1 fruit fly cellular context compared by ENCODE assay signal in genomic region chr3L:15728195-15728594, dm6.
TF ChIP-seq lines count a peak whose summit lies in the region.

Gene comm (minus strand): TSS chr3L:15728430.

TF ChIP-seq in whole organism, embryonic, 481 proteins besides CTCF, POLR2A, EP300 and RAD21 (continued from another document and continues in another):
- TF ChIP-seq CG8944 (GFP tag; optimal IDR thresholded peaks at IDR 0.05; lab: Kevin White, UChicago) (no peak), CG7928 (GFP tag; optimal IDR thresholded peaks at IDR 0.05; lab: Kevin White, UChicago) (no peak), Sox100B (GFP tag; optimal IDR thresholded peaks at IDR 0.05; lab: Kevin White, UChicago) (no peak), fd3F (GFP tag; optimal IDR thresholded peaks at IDR 0.05; lab: Kevin White, UChicago) (no peak), Vsx1 (GFP tag; optimal IDR thresholded peaks at IDR 0.05; lab: Kevin White, UChicago) (peak; percentile 42), H2.0 (GFP tag; IDR thresholded peaks at IDR 0.05; lab: Robert Waterston, UW) (no peak), wdn (GFP tag; IDR thresholded peaks at IDR 0.05; lab: Robert Waterston, UW) (0 out of 2 replicates have a peak, but pooled peaks have one; percentile 22), Sin3A (optimal IDR thresholded peaks at IDR 0.05; lab: Kevin White, UChicago) (no peak), zfh1 (GFP tag; IDR thresholded peaks at IDR 0.05; lab: Robert Waterston, UW) (no peak; the same call in 2 of the 3 replicates), CG11398 (GFP tag; optimal IDR thresholded peaks at IDR 0.05; lab: Kevin White, UChicago) (no peak), eve (GFP tag; optimal IDR thresholded peaks at IDR 0.05; lab: Kevin White, UChicago) (no peak), dan (GFP tag; IDR thresholded peaks at IDR 0.05; lab: Robert Waterston, UW) (no peak), CrebB (tag; optimal IDR thresholded peaks at IDR 0.05; lab: Kevin White, UChicago) (peak; percentile 59), CG11247 (GFP tag; IDR thresholded peaks at IDR 0.05; lab: Robert Waterston, UW) (peak; percentile 32; the same call in 1 of the 2 replicates), Chrac-16 (GFP tag; optimal IDR thresholded peaks at IDR 0.05; lab: Kevin White, UChicago) (no peak), Aef1 (GFP tag; IDR thresholded peaks at IDR 0.05; lab: Robert Waterston, UW) (no peak), CG13894 (tag; optimal IDR thresholded peaks at IDR 0.05; lab: Kevin White, UChicago) (peak; percentile 69), dati (GFP tag; IDR thresholded peaks at IDR 0.05; lab: Robert Waterston, UW) (no peak), abd-A (tag; optimal IDR thresholded peaks at IDR 0.05; lab: Kevin White, UChicago) (peak; percentile 88), pnt (GFP tag; optimal IDR thresholded peaks at IDR 0.05; lab: Kevin White, UChicago) (no peak), CG6813 (GFP tag; optimal IDR thresholded peaks at IDR 0.05; lab: Kevin White, UChicago) (no peak), CG4707 (GFP tag; optimal IDR thresholded peaks at IDR 0.05; lab: Kevin White, UChicago) (peak; percentile 45), ro (GFP tag; IDR thresholded peaks at IDR 0.05; lab: Robert Waterston, UW) (no peak), sob (GFP tag; IDR thresholded peaks at IDR 0.05; lab: Robert Waterston, UW) (peak; percentile 40; the same call in 1 of the 2 replicates), ab (GFP tag; optimal IDR thresholded peaks at IDR 0.05; lab: Kevin White, UChicago) (no peak), CG12744 (GFP tag; optimal IDR thresholded peaks at IDR 0.05; lab: Kevin White, UChicago) (no peak), CG6765 (GFP tag; optimal IDR thresholded peaks at IDR 0.05; lab: Kevin White, UChicago) (peak; percentile 19), CG7987 (GFP tag; optimal IDR thresholded peaks at IDR 0.05; lab: Kevin White, UChicago) (peak; percentile 49), fd102C (GFP tag; optimal IDR thresholded peaks at IDR 0.05; lab: Kevin White, UChicago) (peak; percentile 55), tap (tag; optimal IDR thresholded peaks at IDR 0.05; lab: Kevin White, UChicago) (no peak), tgo (GFP tag; IDR thresholded peaks at IDR 0.05; lab: Robert Waterston, UW) (no peak), Ets65A (GFP tag; lab: Kevin White, UChicago) (no peak), tx (GFP tag; optimal IDR thresholded peaks at IDR 0.05; lab: Kevin White, UChicago) (no peak), CG4617 (GFP tag; optimal IDR thresholded peaks at IDR 0.05; lab: Kevin White, UChicago; ENCODE audit: borderline replicate concordance) (no peak), Sry-δ (GFP tag; optimal IDR thresholded peaks at IDR 0.05; lab: Kevin White, UChicago) (no peak), CG7786 (GFP tag; optimal IDR thresholded peaks at IDR 0.05; lab: Kevin White, UChicago) (no peak), zen (tag; optimal IDR thresholded peaks at IDR 0.05; lab: Kevin White, UChicago) (no peak), chif (GFP tag; optimal IDR thresholded peaks at IDR 0.05; lab: Kevin White, UChicago) (no peak), mld (GFP tag; IDR thresholded peaks at IDR 0.05; lab: Robert Waterston, UW; ENCODE audit: partially characterized antibody) (no peak; the same call in 2 of the 3 replicates), tna (GFP tag; IDR thresholded peaks at IDR 0.05; lab: Robert Waterston, UW; ENCODE audit: partially characterized antibody) (peak; percentile 71; the same call in 1 of the 2 replicates), mam (GFP tag; optimal IDR thresholded peaks at IDR 0.05; lab: Kevin White, UChicago) (no peak), Rx (GFP tag; IDR thresholded peaks at IDR 0.05; lab: Robert Waterston, UW) (no peak), Scr (GFP tag; IDR thresholded peaks at IDR 0.05; lab: Robert Waterston, UW; ENCODE audit: partially characterized antibody) (peak; percentile 49), CG8478 (optimal IDR thresholded peaks at IDR 0.05; lab: Kevin White, UChicago) (no peak), CG8281 (tag; optimal IDR thresholded peaks at IDR 0.05; lab: Kevin White, UChicago) (no peak), Fer2 (tag; optimal IDR thresholded peaks at IDR 0.05; lab: Kevin White, UChicago) (no peak), YL-1 (GFP tag; optimal IDR thresholded peaks at IDR 0.05; lab: Kevin White, UChicago) (no peak), Dad (GFP tag; optimal IDR thresholded peaks at IDR 0.05; lab: Kevin White, UChicago) (no peak), gsb (GFP tag; IDR thresholded peaks at IDR 0.05; lab: Robert Waterston, UW) (no peak), al (GFP tag; IDR thresholded peaks at IDR 0.05; lab: Robert Waterston, UW) (no peak), wek (GFP tag; optimal IDR thresholded peaks at IDR 0.05; lab: Kevin White, UChicago) (peak; percentile 59), Abd-B (GFP tag; optimal IDR thresholded peaks at IDR 0.05; lab: Kevin White, UChicago) (no peak), Antp (GFP tag; optimal IDR thresholded peaks at IDR 0.05; lab: Kevin White, UChicago) (no peak), gce (GFP tag; IDR thresholded peaks at IDR 0.05; lab: Robert Waterston, UW) (no peak; the same call in 2 of the 3 replicates), CG3281 (GFP tag; optimal IDR thresholded peaks at IDR 0.05; lab: Kevin White, UChicago) (peak; percentile 21), CG17802 (tag; optimal IDR thresholded peaks at IDR 0.05; lab: Kevin White, UChicago) (no peak), CG12236 (GFP tag; optimal IDR thresholded peaks at IDR 0.05; lab: Kevin White, UChicago) (no peak), Trl (optimal IDR thresholded peaks at IDR 0.05; lab: Kevin White, UChicago) (peak; percentile 60 to 70), Trl (GFP tag; optimal IDR thresholded peaks at IDR 0.05; lab: Kevin White, UChicago) (peak; percentile 38), Bteb2 (GFP tag; optimal IDR thresholded peaks at IDR 0.05; lab: Kevin White, UChicago) (no peak), CG9932 (GFP tag; IDR thresholded peaks at IDR 0.05; lab: Robert Waterston, UW) (no peak), D19B (GFP tag; optimal IDR thresholded peaks at IDR 0.05; lab: Kevin White, UChicago) (no peak), CG4282 (GFP tag; optimal IDR thresholded peaks at IDR 0.05; lab: Kevin White, UChicago) (no peak), Ada2b (GFP tag; IDR thresholded peaks at IDR 0.05; lab: Robert Waterston, UW) (no peak), CG6175 (GFP tag; IDR thresholded peaks at IDR 0.05; lab: Robert Waterston, UW) (0 out of 3 replicates have a peak, but pooled peaks have one; percentile 36), Hr78 (GFP tag; optimal IDR thresholded peaks at IDR 0.05; lab: Kevin White, UChicago) (peak in 1 of 2 experiments; percentile 88), pros (GFP tag; optimal IDR thresholded peaks at IDR 0.05; lab: Kevin White, UChicago) (peak; percentile 38), H15 (GFP tag; IDR thresholded peaks at IDR 0.05; lab: Robert Waterston, UW) (no peak), CG15479 (GFP tag; optimal IDR thresholded peaks at IDR 0.05; lab: Kevin White, UChicago) (no peak), bsh (GFP tag; optimal IDR thresholded peaks at IDR 0.05; lab: Kevin White, UChicago) (peak in 1 of 2 experiments; percentile 8), aop (GFP tag; IDR thresholded peaks at IDR 0.05; lab: Robert Waterston, UW) (peak; percentile 64; the same call in 1 of the 2 replicates), CG17385 (GFP tag; optimal IDR thresholded peaks at IDR 0.05; lab: Kevin White, UChicago) (peak; percentile 48), CG12942 (GFP tag; optimal IDR thresholded peaks at IDR 0.05; lab: Kevin White, UChicago) (no peak), sim (GFP tag; IDR thresholded peaks at IDR 0.05; lab: Robert Waterston, UW) (no peak), Hsf (GFP tag; optimal IDR thresholded peaks at IDR 0.05; lab: Kevin White, UChicago) (no peak), Hey (tag; optimal IDR thresholded peaks at IDR 0.05; lab: Kevin White, UChicago) (no peak), ac (GFP tag; optimal IDR thresholded peaks at IDR 0.05; lab: Kevin White, UChicago) (peak; percentile 1), CG4854 (GFP tag; optimal IDR thresholded peaks at IDR 0.05; lab: Kevin White, UChicago) (no peak), CG9876 (GFP tag; optimal IDR thresholded peaks at IDR 0.05; lab: Kevin White, UChicago) (no peak), lmd (GFP tag; IDR thresholded peaks at IDR 0.05; lab: Robert Waterston, UW) (no peak), pho (GFP tag; optimal IDR thresholded peaks at IDR 0.05; lab: Kevin White, UChicago) (peak; percentile 17), Dip3 (GFP tag; optimal IDR thresholded peaks at IDR 0.05; lab: Kevin White, UChicago) (no peak), CG2202 (tag; optimal IDR thresholded peaks at IDR 0.05; lab: Kevin White, UChicago) (peak; percentile 22), ato (GFP tag; IDR thresholded peaks at IDR 0.05; lab: Robert Waterston, UW; ENCODE audit: partially characterized antibody) (peak; percentile 65; the same call in 1 of the 2 replicates), trh (GFP tag; optimal IDR thresholded peaks at IDR 0.05; lab: Kevin White, UChicago) (no peak), CoRest (tag; optimal IDR thresholded peaks at IDR 0.05; lab: Kevin White, UChicago) (no peak), Lpt (GFP tag; optimal IDR thresholded peaks at IDR 0.05; lab: Kevin White, UChicago) (no peak), row (GFP tag; IDR thresholded peaks at IDR 0.05; lab: Robert Waterston, UW) (no peak), knrl (GFP tag; IDR thresholded peaks at IDR 0.05; lab: Robert Waterston, UW; ENCODE audit: partially characterized antibody) (no peak), CG10979 (tag; optimal IDR thresholded peaks at IDR 0.05; lab: Kevin White, UChicago) (peak; percentile 31), CG10959 (GFP tag; IDR thresholded peaks at IDR 0.05; lab: Robert Waterston, UW) (no peak), CG34376 (GFP tag; optimal IDR thresholded peaks at IDR 0.05; lab: Kevin White, UChicago) (peak; percentile 45), Taf1 (GFP tag; IDR thresholded peaks at IDR 0.05; lab: Robert Waterston, UW) (no peak), sr (GFP tag; IDR thresholded peaks at IDR 0.05; lab: Robert Waterston, UW) (no peak), CG15269 (tag; optimal IDR thresholded peaks at IDR 0.05; lab: Kevin White, UChicago) (peak; percentile 38), dimm (GFP tag; IDR thresholded peaks at IDR 0.05; lab: Robert Waterston, UW) (no peak), so (GFP tag; IDR thresholded peaks at IDR 0.05; lab: Robert Waterston, UW) (0 out of 3 replicates have a peak, but pooled peaks have one; percentile 70), CG10274 (GFP tag; optimal IDR thresholded peaks at IDR 0.05; lab: Kevin White, UChicago) (no peak), grau (tag; optimal IDR thresholded peaks at IDR 0.05; lab: Kevin White, UChicago) (peak; percentile 27), sens-2 (GFP tag; IDR thresholded peaks at IDR 0.05; lab: Robert Waterston, UW) (no peak), CkIIα-i1 (GFP tag; IDR thresholded peaks at IDR 0.05; lab: Robert Waterston, UW) (no peak), z (GFP tag; IDR thresholded peaks at IDR 0.05; lab: Robert Waterston, UW) (peak; percentile 99), chm (GFP tag; IDR thresholded peaks at IDR 0.05; lab: Robert Waterston, UW) (peak; percentile 95), CG11695 (GFP tag; IDR thresholded peaks at IDR 0.05; lab: Robert Waterston, UW) (peak; percentile 40; the same call in 1 of the 3 replicates), repo (GFP tag; optimal IDR thresholded peaks at IDR 0.05; lab: Kevin White, UChicago) (no peak), unc-4 (GFP tag; IDR thresholded peaks at IDR 0.05; lab: Robert Waterston, UW; ENCODE audit: partially characterized antibody) (no peak), CG11504 (tag; optimal IDR thresholded peaks at IDR 0.05; lab: Kevin White, UChicago) (peak; percentile 7), scrt (GFP tag; optimal IDR thresholded peaks at IDR 0.05; lab: Kevin White, UChicago) (peak; percentile 45), TFAM (GFP tag; optimal IDR thresholded peaks at IDR 0.05; lab: Kevin White, UChicago) (no peak), CG17359 (tag; optimal IDR thresholded peaks at IDR 0.05; lab: Kevin White, UChicago) (peak; percentile 27), br (optimal IDR thresholded peaks at IDR 0.05; lab: Kevin White, UChicago) (no peak), dmrt99B (tag; optimal IDR thresholded peaks at IDR 0.05; lab: Kevin White, UChicago) (peak; percentile 15), CG18599 (GFP tag; optimal IDR thresholded peaks at IDR 0.05; lab: Kevin White, UChicago) (peak; percentile 22), Nf-YC (tag; optimal IDR thresholded peaks at IDR 0.05; lab: Kevin White, UChicago) (peak; percentile 17), usp (GFP tag; optimal IDR thresholded peaks at IDR 0.05; lab: Kevin White, UChicago) (no peak), CG14667 (GFP tag; IDR thresholded peaks at IDR 0.05; lab: Robert Waterston, UW) (no peak), CG10366 (GFP tag; IDR thresholded peaks at IDR 0.05; lab: Robert Waterston, UW) (no peak), Ravus (GFP tag; IDR thresholded peaks at IDR 0.05; lab: Robert Waterston, UW) (no peak), CG13424 (tag; optimal IDR thresholded peaks at IDR 0.05; lab: Kevin White, UChicago) (peak; percentile 22), Dek (tag; optimal IDR thresholded peaks at IDR 0.05; lab: Kevin White, UChicago) (peak; percentile 5), gcm (GFP tag; optimal IDR thresholded peaks at IDR 0.05; lab: Kevin White, UChicago) (peak; percentile 65), Jarid2 (GFP tag; optimal IDR thresholded peaks at IDR 0.05; lab: Kevin White, UChicago) (peak; percentile 100), sc (optimal IDR thresholded peaks at IDR 0.05; lab: Kevin White, UChicago) (no peak), sc (GFP tag; optimal IDR thresholded peaks at IDR 0.05; lab: Kevin White, UChicago) (no peak), CG31224 (GFP tag; IDR thresholded peaks at IDR 0.05; lab: Robert Waterston, UW) (no peak), ap (GFP tag; IDR thresholded peaks at IDR 0.05; lab: Robert Waterston, UW) (no peak), Lim3 (GFP tag; IDR thresholded peaks at IDR 0.05; lab: Robert Waterston, UW) (no peak), CG17328 (GFP tag; IDR thresholded peaks at IDR 0.05; lab: Robert Waterston, UW) (no peak; the same call in 1 of the 2 replicates), run (tag; optimal IDR thresholded peaks at IDR 0.05; lab: Kevin White, UChicago) (no peak), CG14441 (GFP tag; IDR thresholded peaks at IDR 0.05; lab: Robert Waterston, UW) (no peak), CG10431 (GFP tag; optimal IDR thresholded peaks at IDR 0.05; lab: Kevin White, UChicago) (peak; percentile 29), CG1832 (GFP tag; optimal IDR thresholded peaks at IDR 0.05; lab: Kevin White, UChicago) (no peak), CG10209 (GFP tag; optimal IDR thresholded peaks at IDR 0.05; lab: Kevin White, UChicago) (no peak), CG31441 (GFP tag; IDR thresholded peaks at IDR 0.05; lab: Robert Waterston, UW) (no peak), CG14965 (GFP tag; optimal IDR thresholded peaks at IDR 0.05; lab: Kevin White, UChicago; ENCODE audit: borderline replicate concordance) (no peak), Hmr (GFP tag; optimal IDR thresholded peaks at IDR 0.05; lab: Kevin White, UChicago) (peak; percentile 28)
